Fruit fly (Drosophila melanogaster): Measurements from ENCODE around the gene MKP-4.

Gene MKP-4

DNA sequence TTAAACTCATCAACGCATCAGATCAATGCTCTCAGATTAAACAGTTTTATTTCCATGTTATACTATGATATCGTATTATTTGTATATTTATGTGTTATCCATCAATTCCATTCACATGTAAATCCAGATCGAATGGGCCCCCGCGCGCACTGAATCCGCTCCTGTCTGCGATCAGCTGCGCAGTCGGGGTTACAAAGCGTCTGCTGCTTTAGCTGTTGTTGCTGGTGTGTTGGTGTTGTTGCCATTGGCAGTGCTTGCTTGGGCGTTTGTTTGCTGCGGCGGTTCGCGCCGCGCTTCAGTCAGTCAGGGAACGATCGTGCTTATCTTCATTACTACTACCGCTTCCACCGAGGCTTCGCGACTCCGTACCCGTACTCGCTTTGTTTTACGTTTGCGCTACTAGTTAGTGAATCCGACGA, 44.1 kb downstream of the MKP-4 start, which contains the start of gene Zw (continued):
- TF ChIP-seq CG7786 (GFP tag; optimal IDR thresholded peaks at IDR 0.05), result peak; percentile 49
- TF ChIP-seq Drgx (GFP tag; IDR thresholded peaks at IDR 0.05), result peak; percentile 52
- TF ChIP-seq CG17385 (GFP tag; optimal IDR thresholded peaks at IDR 0.05), result no peak
- peak; percentile 27; the same call in 1 of the 2 replicates for TF ChIP-seq CG13287 (GFP tag; IDR thresholded peaks at IDR 0.05; ENCODE audit: partially characterized antibody)
- TF ChIP-seq ranshi (GFP tag; IDR thresholded peaks at IDR 0.05), result peak; percentile 49; the same call in 1 of the 2 replicates
- no peak for TF ChIP-seq CG6765 (GFP tag; optimal IDR thresholded peaks at IDR 0.05)
- TF ChIP-seq jumu (GFP tag; optimal IDR thresholded peaks at IDR 0.05), result no peak
- TF ChIP-seq sob (GFP tag; IDR thresholded peaks at IDR 0.05), result peak; percentile 67
- peak; percentile 25 for TF ChIP-seq Meics (GFP tag; optimal IDR thresholded peaks at IDR 0.05)
- TF ChIP-seq Opbp (GFP tag; IDR thresholded peaks at IDR 0.05; ENCODE audit: partially characterized antibody), result peak; percentile 80
- TF ChIP-seq odd (GFP tag; optimal IDR thresholded peaks at IDR 0.05), result no peak
- TF ChIP-seq Oli (tag; optimal IDR thresholded peaks at IDR 0.05), result peak; percentile 33
- TF ChIP-seq CG12769 (tag; optimal IDR thresholded peaks at IDR 0.05), result peak; percentile 60
- no peak for TF ChIP-seq kay (GFP tag; optimal IDR thresholded peaks at IDR 0.05)
- TF ChIP-seq Gsc (GFP tag; IDR thresholded peaks at IDR 0.05), result 0 out of 2 replicates have a peak, but pooled peaks have one; percentile 16
- TF ChIP-seq CG1233 (GFP tag; optimal IDR thresholded peaks at IDR 0.05), result peak; percentile 7
- peak; percentile 93 for TF ChIP-seq Gug (GFP tag; IDR thresholded peaks at IDR 0.05)
- peak; percentile 29 for TF ChIP-seq lab (GFP tag; optimal IDR thresholded peaks at IDR 0.05)
- peak; percentile 55 for TF ChIP-seq CG3847 (GFP tag; IDR thresholded peaks at IDR 0.05)
- peak; percentile 72 for TF ChIP-seq dysf (GFP tag; IDR thresholded peaks at IDR 0.05)
- TF ChIP-seq CG2129 (GFP tag; IDR thresholded peaks at IDR 0.05; ENCODE audit: partially characterized antibody), result no peak
- no peak for TF ChIP-seq sc (optimal IDR thresholded peaks at IDR 0.05)
- TF ChIP-seq sc (GFP tag; optimal IDR thresholded peaks at IDR 0.05), result no peak
- TF ChIP-seq mam (GFP tag; optimal IDR thresholded peaks at IDR 0.05), result peak; percentile 61
- no peak for TF ChIP-seq mld (GFP tag; IDR thresholded peaks at IDR 0.05; ENCODE audit: partially characterized antibody)
- no peak for TF ChIP-seq CG8478 (optimal IDR thresholded peaks at IDR 0.05)
- TF ChIP-seq MBD-R2 (GFP tag; IDR thresholded peaks at IDR 0.05), result peak; percentile 38; the same call in 1 of the 2 replicates
- peak; percentile 25 for TF ChIP-seq Hr3 (GFP tag; optimal IDR thresholded peaks at IDR 0.05)
- no peak for TF ChIP-seq hkb (optimal IDR thresholded peaks at IDR 0.05)
- peak; percentile 27; the same call in 1 of the 2 replicates for TF ChIP-seq hkb (GFP tag; IDR thresholded peaks at IDR 0.05)
- TF ChIP-seq danr (GFP tag; IDR thresholded peaks at IDR 0.05), result no peak
- peak; percentile 42 for TF ChIP-seq inv (GFP tag; IDR thresholded peaks at IDR 0.05; ENCODE audit: partially characterized antibody)
- no peak for TF ChIP-seq insv (GFP tag; optimal IDR thresholded peaks at IDR 0.05)
- peak; percentile 27 for TF ChIP-seq Hmr (GFP tag; optimal IDR thresholded peaks at IDR 0.05)
- TF ChIP-seq Dp (GFP tag; optimal IDR thresholded peaks at IDR 0.05), result no peak
- TF ChIP-seq nom (GFP tag; optimal IDR thresholded peaks at IDR 0.05), result peak; percentile 11
- TF ChIP-seq phol (tag; optimal IDR thresholded peaks at IDR 0.05), result peak; percentile 34
- no peak for TF ChIP-seq CG14860 (GFP tag; IDR thresholded peaks at IDR 0.05; ENCODE audit: partially characterized antibody)
- TF ChIP-seq H2.0 (GFP tag; IDR thresholded peaks at IDR 0.05), result peak; percentile 51; the same call in 1 of the 2 replicates
- TF ChIP-seq Atf6 (GFP tag; IDR thresholded peaks at IDR 0.05), result no peak
- peak; percentile 19 for TF ChIP-seq PHDP (tag; optimal IDR thresholded peaks at IDR 0.05)
- peak; percentile 2 to 3 for TF ChIP-seq Hr51 (GFP tag; optimal IDR thresholded peaks at IDR 0.05)
- TF ChIP-seq exex (tag; optimal IDR thresholded peaks at IDR 0.05), result peak; percentile 7
- TF ChIP-seq pho (GFP tag; optimal IDR thresholded peaks at IDR 0.05), result no peak
- TF ChIP-seq fd64A (GFP tag; optimal IDR thresholded peaks at IDR 0.05), result no peak
- no peak for TF ChIP-seq ato (GFP tag; IDR thresholded peaks at IDR 0.05; ENCODE audit: partially characterized antibody)
- peak; percentile 50 for TF ChIP-seq CG9817 (tag; optimal IDR thresholded peaks at IDR 0.05)
- peak; percentile 14 for TF ChIP-seq CG18476 (GFP tag; optimal IDR thresholded peaks at IDR 0.05)
- peak; percentile 28 for TF ChIP-seq CG12219 (GFP tag; optimal IDR thresholded peaks at IDR 0.05)
- peak; percentile 19 for TF ChIP-seq HHEX (GFP tag; optimal IDR thresholded peaks at IDR 0.05)

All from whole organism, embryonic.